Worm (Caenorhabditis elegans): Measurements from ENCODE around the gene C25A8.2.

C25A8.2 gene

ce11 chrIV:7009531-7009930 lies at the start of gene C25A8.2:
Gene C25A8.2, plus strand, starts transcription at chrIV:7009831.
- TF ChIP-seq tbx-37 (GFP tag; conservative IDR thresholded peaks at IDR 0.05) (no peak), flt-1 (GFP tag; IDR thresholded peaks at IDR 0.05) (no peak), ceh-36 (tag; optimal IDR thresholded peaks at IDR 0.05) (no peak), hnd-1 (tag; optimal IDR thresholded peaks at IDR 0.05) (no peak), B0310.2 (tag; optimal IDR thresholded peaks at IDR 0.05) (no peak), scrt-1 (GFP tag; IDR thresholded peaks at IDR 0.05) (no peak), ceh-13 (GFP tag; optimal IDR thresholded peaks at IDR 0.05) (no peak), tbx-11 (GFP tag; IDR thresholded peaks at IDR 0.05) (no peak), pes-1 (GFP tag; IDR thresholded peaks at IDR 0.05) (no peak), aly-1 (tag; optimal IDR thresholded peaks at IDR 0.05) (no peak), sea-1 (GFP tag; conservative IDR thresholded peaks at IDR 0.05) (no peak), ets-7 (tag; optimal IDR thresholded peaks at IDR 0.05) (no peak), hmg-4 (GFP tag; optimal IDR thresholded peaks at IDR 0.05) (no peak), F13C5.2 (tag; optimal IDR thresholded peaks at IDR 0.05) (no peak), tra-4 (tag; optimal IDR thresholded peaks at IDR 0.05) (no peak), ama-1 (optimal IDR thresholded peaks at IDR 0.05) (no peak), hmbx-1 (tag; optimal IDR thresholded peaks at IDR 0.05) (no peak)

ce11 chrIV:6964508-6964907 lies 45.1 kb upstream of the C25A8.2 start, which contains the start of gene B0478.3:
Gene B0478.3, minus strand, starts transcription at chrIV:6964608.
- no peak for TF ChIP-seq F13C5.2 (tag; optimal IDR thresholded peaks at IDR 0.05)
- TF ChIP-seq tbx-11 (GFP tag; IDR thresholded peaks at IDR 0.05) = no peak
- no peak for TF ChIP-seq pes-1 (GFP tag; IDR thresholded peaks at IDR 0.05)
- no peak for TF ChIP-seq aly-1 (tag; optimal IDR thresholded peaks at IDR 0.05)
- no peak for TF ChIP-seq flt-1 (GFP tag; IDR thresholded peaks at IDR 0.05)
- no peak for TF ChIP-seq hmbx-1 (tag; optimal IDR thresholded peaks at IDR 0.05)
- TF ChIP-seq ceh-36 (tag; optimal IDR thresholded peaks at IDR 0.05) = no peak
- no peak for TF ChIP-seq tbx-37 (GFP tag; conservative IDR thresholded peaks at IDR 0.05)
- no peak for TF ChIP-seq ceh-13 (GFP tag; optimal IDR thresholded peaks at IDR 0.05)

- TF ChIP-seq ceh-13 (GFP tag; optimal IDR thresholded peaks at IDR 0.05) = no peak
- no peak for TF ChIP-seq hmbx-1 (tag; optimal IDR thresholded peaks at IDR 0.05)
- no peak for TF ChIP-seq F13C5.2 (tag; optimal IDR thresholded peaks at IDR 0.05)
- TF ChIP-seq sea-1 (GFP tag; conservative IDR thresholded peaks at IDR 0.05) = no peak
- no peak for TF ChIP-seq hmg-4 (GFP tag; optimal IDR thresholded peaks at IDR 0.05)
- TF ChIP-seq flt-1 (GFP tag; IDR thresholded peaks at IDR 0.05) = no peak
- TF ChIP-seq tbx-11 (GFP tag; IDR thresholded peaks at IDR 0.05) = no peak
- TF ChIP-seq aly-1 (tag; optimal IDR thresholded peaks at IDR 0.05) = no peak
- no peak for TF ChIP-seq tbx-37 (GFP tag; conservative IDR thresholded peaks at IDR 0.05)
- no peak for TF ChIP-seq scrt-1 (GFP tag; IDR thresholded peaks at IDR 0.05)
- no peak for TF ChIP-seq ets-7 (tag; optimal IDR thresholded peaks at IDR 0.05)
- no peak for TF ChIP-seq hnd-1 (tag; optimal IDR thresholded peaks at IDR 0.05)
- TF ChIP-seq tra-4 (tag; optimal IDR thresholded peaks at IDR 0.05) = no peak
- TF ChIP-seq B0310.2 (tag; optimal IDR thresholded peaks at IDR 0.05) = no peak
- TF ChIP-seq ceh-36 (tag; optimal IDR thresholded peaks at IDR 0.05) = no peak
- TF ChIP-seq ama-1 (optimal IDR thresholded peaks at IDR 0.05) = no peak
- no peak for TF ChIP-seq pes-1 (GFP tag; IDR thresholded peaks at IDR 0.05)
These were observed 44.4 kb upstream of the C25A8.2 start, which contains the start of gene ZK381.2 for ce11 chrIV:6965192-6965591. Gene ZK381.2, plus strand, starts transcription at chrIV:6965492.

ce11 chrIV:6970271-6970670 lies 39.4 kb upstream of the C25A8.2 start, which contains the start of gene ZK381.8:
Gene ZK381.8, minus strand, starts transcription at chrIV:6970371.
- TF ChIP-seq aly-1 (tag; optimal IDR thresholded peaks at IDR 0.05) = no peak
- TF ChIP-seq tbx-37 (GFP tag; conservative IDR thresholded peaks at IDR 0.05) = no peak
- no peak for TF ChIP-seq ceh-36 (tag; optimal IDR thresholded peaks at IDR 0.05)
- TF ChIP-seq pes-1 (GFP tag; IDR thresholded peaks at IDR 0.05) = no peak
- TF ChIP-seq hmg-4 (GFP tag; optimal IDR thresholded peaks at IDR 0.05) = no peak
- TF ChIP-seq flt-1 (GFP tag; IDR thresholded peaks at IDR 0.05) = no peak
- TF ChIP-seq F13C5.2 (tag; optimal IDR thresholded peaks at IDR 0.05) = no peak
- no peak for TF ChIP-seq ets-7 (tag; optimal IDR thresholded peaks at IDR 0.05)
- TF ChIP-seq ama-1 (optimal IDR thresholded peaks at IDR 0.05) = no peak
- no peak for TF ChIP-seq B0310.2 (tag; optimal IDR thresholded peaks at IDR 0.05)
- TF ChIP-seq scrt-1 (GFP tag; IDR thresholded peaks at IDR 0.05) = no peak
- TF ChIP-seq ceh-13 (GFP tag; optimal IDR thresholded peaks at IDR 0.05) = no peak
- TF ChIP-seq hnd-1 (tag; optimal IDR thresholded peaks at IDR 0.05) = no peak
- no peak for TF ChIP-seq hmbx-1 (tag; optimal IDR thresholded peaks at IDR 0.05)
- TF ChIP-seq tbx-11 (GFP tag; IDR thresholded peaks at IDR 0.05) = no peak
- no peak for TF ChIP-seq sea-1 (GFP tag; conservative IDR thresholded peaks at IDR 0.05)
- no peak for TF ChIP-seq tra-4 (tag; optimal IDR thresholded peaks at IDR 0.05)

ce11 chrIV:6971213-6971612 lies 38.4 kb upstream of the C25A8.2 start, which contains the start of gene ZK381.62:
Gene ZK381.62, minus strand, starts transcription at chrIV:6971313.
- TF ChIP-seq aly-1 (tag; optimal IDR thresholded peaks at IDR 0.05) = no peak
- no peak for TF ChIP-seq ceh-36 (tag; optimal IDR thresholded peaks at IDR 0.05)
- TF ChIP-seq hmbx-1 (tag; optimal IDR thresholded peaks at IDR 0.05) = no peak

- TF ChIP-seq scrt-1 (GFP tag; IDR thresholded peaks at IDR 0.05) = no peak
- TF ChIP-seq aly-1 (tag; optimal IDR thresholded peaks at IDR 0.05) = no peak
- TF ChIP-seq flt-1 (GFP tag; IDR thresholded peaks at IDR 0.05) = no peak
- no peak for TF ChIP-seq F13C5.2 (tag; optimal IDR thresholded peaks at IDR 0.05)
- TF ChIP-seq B0310.2 (tag; optimal IDR thresholded peaks at IDR 0.05) = no peak
- TF ChIP-seq hmbx-1 (tag; optimal IDR thresholded peaks at IDR 0.05) = no peak
- TF ChIP-seq hnd-1 (tag; optimal IDR thresholded peaks at IDR 0.05) = no peak
- TF ChIP-seq ets-7 (tag; optimal IDR thresholded peaks at IDR 0.05) = no peak
- TF ChIP-seq ceh-13 (GFP tag; optimal IDR thresholded peaks at IDR 0.05) = no peak
These were observed 37.2 kb upstream of the C25A8.2 start, which contains the start of gene nhr-249 for ce11 chrIV:6972427-6972826. Gene nhr-249, minus strand, starts transcription at chrIV:6972527.

- TF ChIP-seq tbx-37 (GFP tag; conservative IDR thresholded peaks at IDR 0.05) = no peak
These were observed 35.3 kb upstream of the C25A8.2 start for ce11 chrIV:6974162-6974938.

Measured in whole organism, early embryonic.